Worm (Caenorhabditis elegans) whole organism, late embryonic: ENCODE measurements around the gene fipr-29.
A peak's percentile ranks its signal among the peaks of the same experiment; 100 is the strongest.

Experiments used
- F13H6.1 ChIP-seq: sonication (generic microtip); optimal IDR thresholded peaks from 2 replicates; lab custom pipeline; 2016; ENCODE audit warnings: missing genetic modification characterization, missing compliant biosample characterization
- K02D7.2 ChIP-seq: sonication (generic microtip); optimal IDR thresholded peaks from 2 replicates; lab custom pipeline; 2017; ENCODE audit warnings: mild to moderate bottlenecking, missing genetic modification characterization, missing compliant biosample characterization
- K09A11.1 ChIP-seq: sonication (generic microtip); optimal IDR thresholded peaks from 2 replicates; lab custom pipeline; 2017; ENCODE audit warnings: antibody characterized with exemption, mild to moderate bottlenecking, missing genetic modification characterization, missing compliant biosample characterization; ENCODE audit not compliant: insufficient read depth
- T23F11.4 ChIP-seq: fragments of 200-800 bp; sonication (Bioruptor generic); optimal IDR thresholded peaks from 2 replicates; lab custom pipeline; 2018; ENCODE audit warnings: mild to moderate bottlenecking, missing genetic modification characterization, missing compliant biosample characterization
- ceh-14 ChIP-seq: sonication (generic microtip); optimal IDR thresholded peaks from 2 replicates; lab custom pipeline; 2016; ENCODE audit warnings: missing genotype, missing genetic modification characterization, missing compliant biosample characterization
- ceh-18 ChIP-seq: sonication (generic microtip); optimal IDR thresholded peaks from 2 replicates; lab custom pipeline; 2016; ENCODE audit warnings: missing genetic modification characterization, missing compliant biosample characterization
- ceh-19 ChIP-seq: fragments of 200-800 bp; sonication (Bioruptor generic); optimal IDR thresholded peaks from 2 replicates; lab custom pipeline; 2018; ENCODE audit warnings: mild to moderate bottlenecking, missing genetic modification characterization, missing compliant biosample characterization
- ceh-2 ChIP-seq: sonication (generic microtip); optimal IDR thresholded peaks from 2 replicates; lab custom pipeline; 2016; ENCODE audit warnings: missing genotype, missing genetic modification characterization, missing compliant biosample characterization
- ceh-30 ChIP-seq: fragments of 150-350 bp; optimal IDR thresholded peaks from 2 replicates; lab custom pipeline; 2014; ENCODE audit warnings: missing biosample characterization, missing genetic modification characterization
- ceh-45 ChIP-seq: fragments of 200-800 bp; sonication (Bioruptor generic); IDR thresholded peaks from 2 replicates; pipeline ENCODE4 v1.3.6; 2022; ENCODE audit warnings: missing genetic modification reagents, missing genetic modification characterization, missing compliant biosample characterization
- ceh-48 ChIP-seq: sonication (generic microtip); optimal IDR thresholded peaks from 2 replicates; lab custom pipeline; 2016; ENCODE audit warnings: missing genetic modification characterization, inconsistent platforms, missing compliant biosample characterization
- ceh-9 ChIP-seq: sonication (generic microtip); optimal IDR thresholded peaks from 2 replicates; lab custom pipeline; 2016; ENCODE audit warnings: mild to moderate bottlenecking, missing genetic modification characterization, inconsistent platforms, missing compliant biosample characterization
- che-1 ChIP-seq: sonication (generic microtip); optimal IDR thresholded peaks from 2 replicates; lab custom pipeline; 2016; ENCODE audit warnings: mild to moderate bottlenecking, missing genetic modification characterization, missing compliant biosample characterization
- dmd-4 ChIP-seq: sonication (generic microtip); optimal IDR thresholded peaks from 2 replicates; lab custom pipeline; 2016; ENCODE audit warnings: borderline replicate concordance, missing genetic modification characterization, missing compliant biosample characterization
- dve-1 ChIP-seq: sonication (generic microtip); optimal IDR thresholded peaks from 2 replicates; lab custom pipeline; 2017; ENCODE audit warnings: antibody characterized with exemption, mild to moderate bottlenecking, missing genetic modification characterization, missing compliant biosample characterization
- elt-2 ChIP-seq: sonication (generic microtip); optimal IDR thresholded peaks from 2 replicates; lab custom pipeline; 2016; ENCODE audit warnings: missing genetic modification reagents, missing genetic modification characterization, missing compliant biosample characterization
- ets-4 ChIP-seq: sonication (generic microtip); optimal IDR thresholded peaks from 2 replicates; lab custom pipeline; 2016; ENCODE audit warnings: missing genetic modification characterization, missing compliant biosample characterization
- eyg-1 ChIP-seq: sonication (generic microtip); optimal IDR thresholded peaks from 2 replicates; lab custom pipeline; 2016; ENCODE audit warnings: missing genotype, missing genetic modification characterization, missing compliant biosample characterization
- fax-1 ChIP-seq: sonication (generic microtip); optimal IDR thresholded peaks from 2 replicates; lab custom pipeline; 2016; ENCODE audit warnings: missing genotype, missing genetic modification characterization, missing compliant biosample characterization
- fkh-10 ChIP-seq: fragments of 150-350 bp; optimal IDR thresholded peaks from 2 replicates; lab custom pipeline; 2014; ENCODE audit warnings: missing biosample characterization, missing genetic modification reagents, missing genetic modification characterization
- hlh-6 ChIP-seq: sonication (generic microtip); optimal IDR thresholded peaks from 2 replicates; lab custom pipeline; 2016; ENCODE audit warnings: missing genotype, missing genetic modification characterization, missing compliant biosample characterization
- hlh-8 ChIP-seq: sonication (generic microtip); optimal IDR thresholded peaks from 2 replicates; lab custom pipeline; 2016; ENCODE audit warnings: missing genotype, missing genetic modification characterization, missing compliant biosample characterization
- lin-11 ChIP-seq: fragments of 200-800 bp; sonication (Bioruptor generic); optimal IDR thresholded peaks from 2 replicates; lab custom pipeline; 2018; ENCODE audit warnings: mild to moderate bottlenecking, missing genetic modification characterization, missing compliant biosample characterization
- mec-3 ChIP-seq: sonication (generic microtip); optimal IDR thresholded peaks from 2 replicates; lab custom pipeline; 2016; ENCODE audit warnings: borderline replicate concordance, missing genetic modification characterization, missing compliant biosample characterization
- nfya-1 ChIP-seq: sonication (generic microtip); optimal IDR thresholded peaks from 2 replicates; lab custom pipeline; 2017; ENCODE audit warnings: missing genetic modification characterization, mild to moderate bottlenecking, missing compliant biosample characterization, antibody characterized with exemption, moderate library complexity
- nhr-11 ChIP-seq: fragments of 150-350 bp; optimal IDR thresholded peaks from 2 replicates; lab custom pipeline; 2014; ENCODE audit warnings: missing biosample characterization, missing genetic modification characterization
- nhr-232 ChIP-seq: sonication (generic microtip); optimal IDR thresholded peaks from 2 replicates; lab custom pipeline; 2016; ENCODE audit warnings: missing genetic modification characterization, missing compliant biosample characterization
- pag-3 ChIP-seq: sonication (generic microtip); optimal IDR thresholded peaks from 2 replicates; lab custom pipeline; 2016; ENCODE audit warnings: missing compliant biosample characterization, missing genetic modification characterization, borderline replicate concordance
- pat-9 ChIP-seq: fragments of 200-800 bp; sonication (Bioruptor generic); optimal IDR thresholded peaks from 2 replicates; lab custom pipeline; 2018; ENCODE audit warnings: mild to moderate bottlenecking, missing genetic modification characterization, moderate library complexity, missing compliant biosample characterization
- pax-1 ChIP-seq: fragments of 150-350 bp; optimal IDR thresholded peaks from 2 replicates; lab custom pipeline; 2014; ENCODE audit warnings: missing biosample characterization, missing genetic modification characterization
- pha-2 ChIP-seq: sonication (generic microtip); optimal IDR thresholded peaks from 2 replicates; lab custom pipeline; 2017; ENCODE audit warnings: mild to moderate bottlenecking, missing genetic modification characterization, missing compliant biosample characterization
- pqm-1 ChIP-seq: sonication (generic microtip); optimal IDR thresholded peaks from 2 replicates; lab custom pipeline; 2016; ENCODE audit warnings: missing genetic modification characterization, missing compliant biosample characterization
- sox-4 ChIP-seq: sonication (generic microtip); optimal IDR thresholded peaks from 2 replicates; lab custom pipeline; 2017; ENCODE audit warnings: mild to moderate bottlenecking, missing genetic modification characterization, inconsistent platforms, missing compliant biosample characterization
- tbx-7 ChIP-seq: sonication (generic microtip); optimal IDR thresholded peaks from 2 replicates; lab custom pipeline; 2016; ENCODE audit warnings: missing genotype, missing genetic modification characterization, missing compliant biosample characterization
- ttx-3 ChIP-seq: sonication (generic microtip); optimal IDR thresholded peaks from 2 replicates; lab custom pipeline; 2016; ENCODE audit warnings: missing genetic modification reagents, missing genetic modification characterization, missing compliant biosample characterization
- unc-3 ChIP-seq, 2 experiments: fragments of 200-800 bp in 1 of 2; sonication (Bioruptor generic) in 1 of 2; sonication (generic microtip) in 1 of 2; conservative IDR thresholded peaks in 1 of 2; optimal IDR thresholded peaks in 1 of 2; 2 replicates each; pipeline versions ENCODE4 v1.3.6 to Lab custom; 2016 to 2022; ENCODE audit warnings: missing compliant biosample characterization in 2 of 2, missing genetic modification characterization in 2 of 2, missing genetic modification reagents in 1 of 2
- unc-86 ChIP-seq: sonication (generic microtip); optimal IDR thresholded peaks from 2 replicates; lab custom pipeline; 2016; ENCODE audit warnings: missing genetic modification characterization, missing compliant biosample characterization

The fipr-29 gene

ce11 chrIII:3066769-3067168, 6.6 kb upstream of the fipr-29 start:
- TF ChIP-seq ceh-2, result no peak
- no peak for TF ChIP-seq K02D7.2
- no peak for TF ChIP-seq T23F11.4 (GFP tag; lab: Kevin White, UChicago)
- TF ChIP-seq lin-11 (tag; lab: Kevin White, UChicago), result no peak
- TF ChIP-seq ceh-48, result no peak
- TF ChIP-seq ceh-9 (tag; lab: Kevin White, UChicago), result no peak
- TF ChIP-seq ceh-30 (tag; lab: Kevin White, UChicago), result no peak
- no peak for TF ChIP-seq F13H6.1
- TF ChIP-seq ets-4 (tag; lab: Kevin White, UChicago), result no peak
- TF ChIP-seq ceh-14 (tag; lab: Kevin White, UChicago), result no peak

DNA sequence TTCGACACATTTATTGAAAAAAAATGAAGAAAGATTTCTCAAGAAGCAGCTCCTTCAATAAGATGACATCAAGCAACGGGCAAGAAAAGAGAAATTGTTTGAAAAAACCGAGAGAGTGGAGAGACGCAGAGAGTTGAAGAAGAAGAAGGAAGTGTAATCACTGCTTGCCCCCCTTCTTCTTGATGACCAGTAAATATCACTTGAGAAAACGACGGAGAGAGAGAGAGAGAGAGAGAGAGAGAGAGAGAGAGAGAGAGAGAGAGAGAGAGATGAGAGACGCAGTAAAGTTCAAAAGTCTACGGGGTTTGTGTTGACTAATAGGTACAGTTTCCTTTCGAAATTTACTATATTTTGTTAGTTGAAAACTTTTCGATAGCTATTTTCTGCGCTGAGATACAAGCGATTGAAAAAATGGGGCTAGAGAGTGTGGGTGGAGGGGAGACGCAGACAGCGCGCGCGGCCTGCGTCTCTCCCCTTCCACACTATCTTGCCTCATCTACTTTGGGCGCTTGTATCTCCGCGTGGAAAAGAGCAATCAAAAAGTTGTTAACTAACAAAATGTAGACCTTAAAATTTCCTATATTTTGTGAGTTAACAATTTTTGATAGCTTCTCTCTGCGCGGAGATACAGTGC, 5.8 kb upstream of the fipr-29 start:
- TF ChIP-seq nfya-1 (peak; percentile 9), dmd-4 (tag; lab: Kevin White, UChicago) (no peak), pat-9 (tag; lab: Kevin White, UChicago) (peak; percentile 14), T23F11.4 (GFP tag; lab: Kevin White, UChicago) (peak; percentile 9), elt-2 (peak; percentile 4), pag-3 (tag; lab: Kevin White, UChicago) (no peak), ceh-18 (peak; percentile 66)
- TF ChIP-seq, all 69 proteins: peak for 5

DNA sequence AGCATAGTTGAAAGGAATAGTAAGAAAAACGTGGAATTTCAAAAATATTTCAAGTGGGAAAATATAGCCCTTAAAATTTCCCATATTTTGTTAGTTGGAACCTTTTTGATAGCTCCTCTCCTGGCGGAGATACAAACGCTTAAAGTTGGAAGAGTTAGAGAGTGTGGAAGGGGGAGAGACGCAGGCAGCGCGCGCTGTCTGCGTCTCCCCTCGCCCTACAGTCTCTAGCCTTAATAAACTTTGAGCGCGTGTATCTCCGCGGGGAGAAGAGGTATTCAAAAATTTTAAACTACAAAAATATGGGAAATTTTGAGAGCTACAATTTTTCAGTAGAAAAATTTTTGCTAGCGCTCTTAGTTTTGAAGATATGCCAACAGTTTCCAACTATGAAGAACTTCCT, 4.4 kb upstream of the fipr-29 start:
- TF ChIP-seq pax-1 (tag; lab: Kevin White, UChicago) (no peak), sox-4 (tag; lab: Kevin White, UChicago) (no peak), dve-1 (no peak), pqm-1 (no peak), unc-3 (GFP tag; conservative IDR thresholded peaks at IDR 0.05; lab: Robert Waterston, UW) (no peak), unc-3 (tag; optimal IDR thresholded peaks at IDR 0.05; lab: Kevin White, UChicago) (no peak), K09A11.1 (tag; lab: Kevin White, UChicago) (no peak), fax-1 (tag; lab: Kevin White, UChicago) (no peak), T23F11.4 (GFP tag; lab: Kevin White, UChicago) (no peak), ceh-14 (tag; lab: Kevin White, UChicago) (no peak), ceh-45 (no peak), hlh-8 (no peak), fkh-10 (GFP tag; lab: Kevin White, UChicago) (no peak), nhr-11 (tag; lab: Kevin White, UChicago) (no peak), dmd-4 (tag; lab: Kevin White, UChicago) (no peak), hlh-6 (tag; lab: Kevin White, UChicago) (no peak), ceh-2 (no peak), unc-86 (tag; lab: Kevin White, UChicago) (no peak), lin-11 (tag; lab: Kevin White, UChicago) (no peak), pha-2 (tag; lab: Kevin White, UChicago) (no peak), nhr-232 (tag; lab: Kevin White, UChicago) (no peak)

DNA sequence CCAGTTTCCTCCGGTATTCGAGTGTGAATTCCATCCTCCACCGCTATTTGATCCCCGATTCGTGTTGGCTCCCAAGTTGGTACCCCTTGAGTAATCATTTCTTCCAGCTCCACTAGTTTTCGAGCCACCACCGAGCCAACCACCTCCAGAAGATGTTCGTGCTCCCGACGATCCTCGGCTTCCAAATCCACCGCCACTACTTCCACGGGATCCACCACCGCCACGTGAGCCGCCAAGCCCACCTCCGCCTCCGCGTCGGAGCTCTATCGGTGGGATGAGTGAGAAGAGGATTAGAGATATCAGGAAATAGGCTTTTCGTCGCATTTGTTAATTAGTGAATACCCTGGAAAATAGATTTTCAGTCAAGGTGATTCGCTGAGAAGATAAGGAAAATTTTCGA, 3.8 kb upstream of the fipr-29 start, which contains the start of gene H06I04.6:
TSS of gene H06I04.6 (minus strand) at position 345 of the 400 bp plus-strand sequence.
- TF ChIP-seq unc-86 (tag; lab: Kevin White, UChicago), result no peak
- TF ChIP-seq pag-3 (tag; lab: Kevin White, UChicago), result no peak
- no peak for TF ChIP-seq tbx-7 (tag; lab: Kevin White, UChicago)
- no peak for TF ChIP-seq eyg-1 (tag; lab: Kevin White, UChicago)
- TF ChIP-seq lin-11 (tag; lab: Kevin White, UChicago), result no peak
- TF ChIP-seq hlh-8, result no peak
- no peak for TF ChIP-seq F13H6.1
- no peak for TF ChIP-seq pha-2 (tag; lab: Kevin White, UChicago)
- TF ChIP-seq pax-1 (tag; lab: Kevin White, UChicago), result no peak
- TF ChIP-seq che-1 (tag; lab: Kevin White, UChicago), result no peak
- no peak for TF ChIP-seq ttx-3 (tag; lab: Kevin White, UChicago)
- no peak for TF ChIP-seq ceh-19 (GFP tag; lab: Kevin White, UChicago)
- no peak for TF ChIP-seq pqm-1
- no peak for TF ChIP-seq mec-3
- TF ChIP-seq, all 69 proteins: peak for 0
